Worm (Caenorhabditis elegans) whole organism, L4/young adult: Measurements from ENCODE around the gene T20G5.8.

Experiments used
- W03F9.2 ChIP-seq: fragments of 150-350 bp; optimal IDR thresholded peaks from 2 replicates; lab custom pipeline; 2014; ENCODE audit warnings: missing biosample characterization, missing genetic modification characterization
- dao-5 ChIP-seq: sonication (generic microtip); optimal IDR thresholded peaks from 2 replicates; lab custom pipeline; 2016; ENCODE audit warnings: missing genotype, missing genetic modification characterization, moderate library complexity, missing compliant biosample characterization
- him-1 ChIP-seq: sonication (generic microtip); optimal IDR thresholded peaks from 2 replicates; lab custom pipeline; 2016; ENCODE audit warnings: missing genotype, missing genetic modification reagents, missing genetic modification characterization, missing compliant biosample characterization

T20G5.8 gene

DNA sequence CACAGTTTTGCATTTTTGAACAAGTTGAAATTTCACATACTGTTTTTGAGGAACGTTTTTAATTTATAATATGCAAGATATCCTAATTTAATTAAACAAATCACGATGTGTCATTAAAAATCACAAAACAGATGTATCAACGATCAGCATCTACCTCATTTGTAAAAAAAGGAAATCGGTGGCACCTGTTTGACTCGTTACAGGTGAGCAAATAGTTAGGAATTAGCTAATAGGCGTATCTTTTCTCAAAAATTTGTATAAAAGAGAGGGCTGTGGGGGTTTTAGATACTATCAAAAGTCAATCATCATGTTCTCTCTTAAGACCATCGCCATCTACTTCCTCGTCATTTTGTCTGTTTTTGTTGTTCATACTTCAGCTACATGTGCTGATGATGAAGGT is at the start of gene T20G5.8:
T20G5.8 (plus strand) TSS at position 301 of the 400 bp plus-strand sequence.
- TF ChIP-seq dao-5 (tag; lab: Kevin White, UChicago): no peak
- no peak for TF ChIP-seq him-1 (tag; lab: Kevin White, UChicago)
- no peak for TF ChIP-seq W03F9.2 (tag; lab: Kevin White, UChicago)

ce11 chrIII:10149910-10150309 is 49.2 kb upstream of the T20G5.8 start:
- no peak for TF ChIP-seq W03F9.2 (tag; lab: Kevin White, UChicago)
- TF ChIP-seq dao-5 (tag; lab: Kevin White, UChicago): no peak
- no peak for TF ChIP-seq him-1 (tag; lab: Kevin White, UChicago)

ce11 chrIII:10150710-10151109 is 48.4 kb upstream of the T20G5.8 start:
- TF ChIP-seq him-1 (tag; lab: Kevin White, UChicago) (peak; percentile 3), dao-5 (tag; lab: Kevin White, UChicago) (no peak)

DNA sequence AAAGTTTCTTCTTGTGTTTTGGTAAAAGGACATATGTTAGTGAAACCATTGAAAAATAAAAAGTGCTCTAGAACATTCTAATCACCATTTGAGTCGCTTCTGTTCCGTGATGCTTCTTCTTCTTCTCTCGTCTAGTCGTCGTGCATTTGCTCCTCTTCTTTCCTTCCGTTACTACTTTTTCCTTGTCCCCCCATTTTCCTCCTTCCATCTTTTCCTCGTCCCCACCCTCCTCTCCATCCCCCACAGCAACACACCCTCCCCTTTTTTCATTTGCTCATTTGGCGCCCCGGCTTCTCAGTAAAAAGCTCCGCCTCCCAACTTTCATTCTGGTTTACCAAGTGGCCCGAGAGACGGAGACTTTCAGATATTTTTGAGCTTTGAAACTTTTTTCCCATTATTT is 47.4 kb upstream of the T20G5.8 start:
- TF ChIP-seq him-1 (tag; lab: Kevin White, UChicago) (peak; percentile 70), W03F9.2 (tag; lab: Kevin White, UChicago) (no peak), dao-5 (tag; lab: Kevin White, UChicago) (no peak)

DNA sequence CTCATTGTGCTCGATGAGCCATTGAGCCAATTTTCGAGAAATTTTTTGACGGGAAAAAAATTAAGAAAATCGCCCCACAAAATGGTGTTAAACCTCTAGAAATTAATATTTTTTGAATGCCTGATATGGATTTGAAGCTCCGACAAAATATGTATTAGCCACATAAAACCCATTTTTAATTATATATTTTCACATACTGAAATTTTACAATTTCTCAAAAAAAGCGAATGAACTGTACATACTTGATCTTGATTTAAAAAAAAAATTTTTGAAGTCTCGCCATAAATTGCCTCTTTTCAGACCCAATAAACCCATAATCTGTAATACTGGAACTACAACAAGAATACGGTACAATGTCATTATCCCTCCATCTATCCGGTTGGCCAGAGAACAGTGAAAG is 46.7 kb upstream of the T20G5.8 start, which contains the start of gene nac-3:
nac-3 (plus strand) TSS at position 301 of the 400 bp plus-strand sequence.
- no peak for TF ChIP-seq W03F9.2 (tag; lab: Kevin White, UChicago)
- no peak for TF ChIP-seq dao-5 (tag; lab: Kevin White, UChicago)
- TF ChIP-seq him-1 (tag; lab: Kevin White, UChicago): no peak

- TF ChIP-seq W03F9.2 (tag; lab: Kevin White, UChicago) (no peak), him-1 (tag; lab: Kevin White, UChicago) (peak; percentile 50), dao-5 (tag; lab: Kevin White, UChicago) (no peak)
These were observed 46.1 kb upstream of the T20G5.8 start for ce11 chrIII:10153003-10153402.

DNA sequence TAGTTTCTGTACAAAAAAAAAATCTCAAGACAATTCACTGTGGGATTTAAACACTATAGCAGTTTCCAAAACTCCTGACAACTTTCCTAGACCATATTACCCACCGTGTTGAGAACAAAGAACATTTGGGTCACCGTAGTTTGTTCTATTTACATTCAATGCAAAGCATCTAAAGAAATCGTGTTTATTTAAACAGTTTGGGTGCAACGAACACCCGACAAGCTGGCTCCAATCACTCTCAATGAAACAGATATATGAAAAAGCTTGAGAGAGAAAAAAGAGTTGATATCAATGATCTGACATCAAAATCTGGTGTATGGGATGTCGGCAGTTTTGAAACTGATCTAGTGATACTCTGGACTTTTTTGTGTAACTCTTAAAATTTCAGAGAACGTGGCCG is 44.2 kb upstream of the T20G5.8 start:
- TF ChIP-seq W03F9.2 (tag; lab: Kevin White, UChicago): no peak
- TF ChIP-seq dao-5 (tag; lab: Kevin White, UChicago): no peak
- no peak for TF ChIP-seq him-1 (tag; lab: Kevin White, UChicago)

DNA sequence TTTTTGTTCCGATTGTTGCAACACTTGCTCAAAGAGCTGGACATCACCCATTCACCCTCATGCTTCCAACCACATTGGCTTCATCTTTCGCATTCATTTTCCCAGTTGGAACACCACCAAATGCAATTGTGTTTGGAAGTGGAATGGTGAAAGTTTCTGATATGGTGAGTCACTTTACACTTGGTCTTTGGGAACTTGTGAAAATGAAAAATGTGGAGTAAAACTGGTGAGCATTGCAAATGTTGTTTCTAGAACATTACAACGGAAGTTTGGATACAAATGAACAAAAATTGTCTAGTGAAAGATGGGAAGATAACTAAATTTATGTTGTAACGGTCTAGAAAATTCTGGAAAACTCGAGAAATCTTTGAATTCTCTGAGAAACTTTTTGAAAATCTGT is 42.9 kb upstream of the T20G5.8 start:
- TF ChIP-seq W03F9.2 (tag; lab: Kevin White, UChicago) (no peak), dao-5 (tag; lab: Kevin White, UChicago) (no peak), him-1 (tag; lab: Kevin White, UChicago) (no peak)

ce11 chrIII:10160385-10160784 is 38.8 kb upstream of the T20G5.8 start, which contains the start of the genes K08E5.5 and mua-3:
TSS of gene K08E5.5 (minus strand) at chrIII:10160485.
TSS of gene mua-3 (plus strand) at chrIII:10160697.
- TF ChIP-seq W03F9.2 (tag; lab: Kevin White, UChicago) (no peak), dao-5 (tag; lab: Kevin White, UChicago) (no peak), him-1 (tag; lab: Kevin White, UChicago) (no peak)

ce11 chrIII:10170265-10170664 is 28.9 kb upstream of the T20G5.8 start:
- no peak for TF ChIP-seq W03F9.2 (tag; lab: Kevin White, UChicago)
- TF ChIP-seq dao-5 (tag; lab: Kevin White, UChicago): no peak
- no peak for TF ChIP-seq him-1 (tag; lab: Kevin White, UChicago)

ce11 chrIII:10178023-10178422 is 21.1 kb upstream of the T20G5.8 start:
- TF ChIP-seq W03F9.2 (tag; lab: Kevin White, UChicago): no peak
- no peak for TF ChIP-seq him-1 (tag; lab: Kevin White, UChicago)
- TF ChIP-seq dao-5 (tag; lab: Kevin White, UChicago): no peak

DNA sequence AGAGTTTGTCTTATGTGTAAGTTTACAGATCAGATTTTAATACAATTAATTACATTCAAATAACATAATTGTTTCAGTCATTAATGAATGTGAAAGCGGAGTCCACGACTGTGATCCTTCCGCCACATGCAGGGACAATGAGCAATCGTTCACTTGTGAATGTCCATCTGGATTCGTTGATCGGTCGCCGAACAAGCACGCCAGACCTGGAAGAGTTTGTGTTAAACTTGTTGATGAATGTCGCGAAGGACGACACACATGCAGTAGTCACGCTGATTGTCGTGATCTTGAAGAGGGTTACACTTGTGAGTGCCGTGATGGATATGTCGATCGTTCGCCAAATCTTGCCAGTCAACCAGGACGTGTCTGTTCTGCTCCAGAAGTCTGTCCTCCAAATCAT is 20.6 kb upstream of the T20G5.8 start:
- TF ChIP-seq dao-5 (tag; lab: Kevin White, UChicago) (no peak), him-1 (tag; lab: Kevin White, UChicago) (no peak), W03F9.2 (tag; lab: Kevin White, UChicago) (no peak)

DNA sequence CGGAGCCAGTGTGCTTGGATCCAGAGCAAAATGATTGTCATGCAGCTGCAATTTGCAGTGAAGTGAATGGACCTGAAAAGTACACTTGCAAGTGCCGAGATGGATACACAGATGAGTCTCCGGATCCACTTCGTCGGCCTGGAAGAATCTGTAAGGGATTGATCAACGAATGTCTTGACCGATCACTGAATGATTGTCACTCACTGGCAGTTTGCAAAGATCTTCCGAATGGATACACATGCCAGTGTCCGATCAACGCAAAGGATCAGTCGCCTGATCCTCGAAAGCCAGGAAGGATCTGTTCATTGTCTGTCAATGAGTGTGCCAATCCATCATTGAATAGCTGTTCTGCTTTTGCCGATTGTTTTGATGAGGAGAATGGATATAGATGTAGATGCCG is 19.7 kb upstream of the T20G5.8 start:
- TF ChIP-seq him-1 (tag; lab: Kevin White, UChicago) (no peak), W03F9.2 (tag; lab: Kevin White, UChicago) (no peak), dao-5 (tag; lab: Kevin White, UChicago) (no peak)

- TF ChIP-seq dao-5 (tag; lab: Kevin White, UChicago) (no peak), W03F9.2 (tag; lab: Kevin White, UChicago) (no peak), him-1 (tag; lab: Kevin White, UChicago) (no peak)
These were observed 17.3 kb upstream of the T20G5.8 start for ce11 chrIII:10181868-10182267.
